Fruit fly (Drosophila melanogaster): ENCODE results near the gene Myt1.

Gene Myt1

dm6 chr3L:5768532-5769497, 10.6 kb downstream of the Myt1 start, which contains the start of the genes Ppat-Dpck and scny (continued):
- TF ChIP-seq CG15601 (tag; optimal IDR thresholded peaks at IDR 0.05): peak; percentile 48
- TF ChIP-seq az2 (GFP tag; optimal IDR thresholded peaks at IDR 0.05): no peak
- peak; percentile 48 for TF ChIP-seq CG12299 (tag; optimal IDR thresholded peaks at IDR 0.05)
- no peak for TF ChIP-seq CG4404 (GFP tag; IDR thresholded peaks at IDR 0.05)
- TF ChIP-seq CG3281 (GFP tag; optimal IDR thresholded peaks at IDR 0.05): peak; percentile 33
- TF ChIP-seq CG6654 (GFP tag; optimal IDR thresholded peaks at IDR 0.05): no peak
- TF ChIP-seq trem (tag; optimal IDR thresholded peaks at IDR 0.05): peak; percentile 100
- TF ChIP-seq ab (GFP tag; optimal IDR thresholded peaks at IDR 0.05): no peak
- peak; percentile 89 for TF ChIP-seq inv (GFP tag; IDR thresholded peaks at IDR 0.05; ENCODE audit: partially characterized antibody)
- TF ChIP-seq CG7357 (GFP tag; IDR thresholded peaks at IDR 0.05): no peak
- peak; percentile 14; the same call in 1 of the 2 replicates for TF ChIP-seq CG9932 (GFP tag; IDR thresholded peaks at IDR 0.05)
- 0 out of 2 replicates have a peak, but pooled peaks have one; percentile 30 for TF ChIP-seq CG11247 (GFP tag; IDR thresholded peaks at IDR 0.05)
- peak; percentile 8 for TF ChIP-seq zfh2 (GFP tag; optimal IDR thresholded peaks at IDR 0.05)
- TF ChIP-seq CG13624 (GFP tag; optimal IDR thresholded peaks at IDR 0.05): peak; percentile 18
- TF ChIP-seq wek (GFP tag; optimal IDR thresholded peaks at IDR 0.05): peak; percentile 21
- no peak for TF ChIP-seq run (tag; optimal IDR thresholded peaks at IDR 0.05)
- TF ChIP-seq nmo (GFP tag; optimal IDR thresholded peaks at IDR 0.05): peak; percentile 68
- TF ChIP-seq hb (GFP tag; IDR thresholded peaks at IDR 0.05; ENCODE audit: partially characterized antibody): peak; percentile 86
- TF ChIP-seq CG12236 (GFP tag; optimal IDR thresholded peaks at IDR 0.05): no peak
- TF ChIP-seq vnd (GFP tag; IDR thresholded peaks at IDR 0.05; ENCODE audit: partially characterized antibody): peak; percentile 91
- peak; percentile 63 for TF ChIP-seq Adf1 (GFP tag; IDR thresholded peaks at IDR 0.05)
- no peak for TF ChIP-seq Mrtf (GFP tag; IDR thresholded peaks at IDR 0.05)
- TF ChIP-seq CG12155 (GFP tag; optimal IDR thresholded peaks at IDR 0.05): peak; percentile 16
- no peak for TF ChIP-seq CG32772 (GFP tag; IDR thresholded peaks at IDR 0.05)
- peak; percentile 89 for TF ChIP-seq Sin3A (optimal IDR thresholded peaks at IDR 0.05)
- peak; percentile 90 for TF ChIP-seq hbn (GFP tag; IDR thresholded peaks at IDR 0.05; ENCODE audit: partially characterized antibody)
- no peak for TF ChIP-seq TFAM (GFP tag; optimal IDR thresholded peaks at IDR 0.05)
- TF ChIP-seq Trl (optimal IDR thresholded peaks at IDR 0.05): peak in 1 of 2 experiments; percentile 25
- no peak for TF ChIP-seq Trl (GFP tag; optimal IDR thresholded peaks at IDR 0.05)
- TF ChIP-seq kah (GFP tag; optimal IDR thresholded peaks at IDR 0.05): peak; percentile 49
- peak; percentile 91 for TF ChIP-seq MESR4 (GFP tag; optimal IDR thresholded peaks at IDR 0.05)
- TF ChIP-seq tin (GFP tag; optimal IDR thresholded peaks at IDR 0.05): peak; percentile 0
- TF ChIP-seq Dad (GFP tag; optimal IDR thresholded peaks at IDR 0.05): peak; percentile 28
- no peak for TF ChIP-seq ap (GFP tag; IDR thresholded peaks at IDR 0.05)
- TF ChIP-seq CG12219 (GFP tag; optimal IDR thresholded peaks at IDR 0.05): no peak
- peak; percentile 47 for TF ChIP-seq CHES-1-like (GFP tag; optimal IDR thresholded peaks at IDR 0.05)
- peak; percentile 58 for TF ChIP-seq zen (tag; optimal IDR thresholded peaks at IDR 0.05)
- no peak for TF ChIP-seq CG2199 (GFP tag; IDR thresholded peaks at IDR 0.05)
- TF ChIP-seq HLH4C (GFP tag; IDR thresholded peaks at IDR 0.05; ENCODE audit: partially characterized antibody): peak; percentile 88
- TF ChIP-seq Rfx (GFP tag; IDR thresholded peaks at IDR 0.05): 0 out of 2 replicates have a peak, but pooled peaks have one; percentile 24
- TF ChIP-seq nom (GFP tag; optimal IDR thresholded peaks at IDR 0.05): peak; percentile 9
- peak; percentile 55 for TF ChIP-seq CG3847 (GFP tag; IDR thresholded peaks at IDR 0.05)
- peak; percentile 97 for TF ChIP-seq unc-4 (GFP tag; IDR thresholded peaks at IDR 0.05; ENCODE audit: partially characterized antibody)
- no peak for TF ChIP-seq Sox100B (GFP tag; optimal IDR thresholded peaks at IDR 0.05)
- TF ChIP-seq CG8924 (tag; optimal IDR thresholded peaks at IDR 0.05): peak; percentile 4
- peak; percentile 78 for TF ChIP-seq ato (GFP tag; IDR thresholded peaks at IDR 0.05; ENCODE audit: partially characterized antibody)
- no peak for TF ChIP-seq CG18619 (GFP tag; optimal IDR thresholded peaks at IDR 0.05)
- TF ChIP-seq lilli (GFP tag; optimal IDR thresholded peaks at IDR 0.05): peak; percentile 7
- TF ChIP-seq aop (GFP tag; IDR thresholded peaks at IDR 0.05): no peak

Measured in whole organism, embryonic.